Fruit fly (Drosophila melanogaster): ENCODE measurements around the gene CG14340.

dm6 chr2L:1070941-1071340 lies 41.8 kb upstream of the CG14340 start:
- TF ChIP-seq CG6854 (GFP tag; optimal IDR thresholded peaks at IDR 0.05) (no peak), fd85E (GFP tag; optimal IDR thresholded peaks at IDR 0.05) (no peak), Hr4 (GFP tag; optimal IDR thresholded peaks at IDR 0.05) (no peak), CG4318 (GFP tag; optimal IDR thresholded peaks at IDR 0.05) (no peak), Sox15 (GFP tag; optimal IDR thresholded peaks at IDR 0.05) (peak; percentile 25), lz (GFP tag; optimal IDR thresholded peaks at IDR 0.05) (no peak), achi (GFP tag; optimal IDR thresholded peaks at IDR 0.05) (peak; percentile 38)
